Worm (Caenorhabditis elegans) whole organism, midembryonic: ENCODE results near the gene mpk-1.

Experiments used
- med-1 ChIP-seq: sonication (generic microtip); optimal IDR thresholded peaks from 2 replicates; lab custom pipeline; 2017; ENCODE audit warnings: missing genetic modification characterization, mild to moderate bottlenecking, missing compliant biosample characterization, antibody characterized with exemption, missing genetic modification reagents; ENCODE audit not compliant: insufficient read depth
- ref-1 ChIP-seq: fragments of 200-800 bp; sonication (Bioruptor generic); conservative IDR thresholded peaks from 2 replicates; pipeline ENCODE4 v1.3.6; 2022; ENCODE audit warnings: missing genetic modification reagents, missing genetic modification characterization, missing compliant biosample characterization
- ztf-23 ChIP-seq: fragments of 200-800 bp; sonication (Bioruptor generic); IDR thresholded peaks from 2 replicates; pipeline ENCODE4 v1.3.6; 2022; ENCODE audit warnings: missing genetic modification reagents, missing genetic modification characterization, missing compliant biosample characterization
- ztf-29 ChIP-seq: fragments of 200-800 bp; sonication (Bioruptor generic); IDR thresholded peaks from 2 replicates; pipeline ENCODE4 v1.3.6; 2022; ENCODE audit warnings: missing genetic modification reagents, missing genetic modification characterization, missing compliant biosample characterization

- no peak for TF ChIP-seq ztf-23 (GFP tag; lab: Robert Waterston, UW)
- TF ChIP-seq ztf-29 (GFP tag; lab: Robert Waterston, UW) = no peak
- TF ChIP-seq ref-1 (GFP tag; lab: Robert Waterston, UW) = no peak
- TF ChIP-seq med-1 (GFP tag; lab: Kevin White, UChicago) = no peak
Observed at ce11 chrIII:4204964-4205363, 22.9 kb downstream of the mpk-1 start.
